Fruit fly (Drosophila melanogaster) whole organism, embryonic: ENCODE data around the gene CG42674.

ENCODE experiments used
- ATbp ChIP-seq: fragments of 200-800 bp; sonication (Bioruptor generic); optimal IDR thresholded peaks from 2 replicates; lab custom pipeline; 2017; ENCODE audit warnings: missing biosample characterization, mild to moderate bottlenecking, missing genetic modification characterization, missing genetic modification reagents
- Abd-B ChIP-seq: fragments of 200-800 bp; sonication (Bioruptor generic); optimal IDR thresholded peaks from 2 replicates; lab custom pipeline; 2018; ENCODE audit warnings: missing biosample characterization, mild to moderate bottlenecking, missing genetic modification characterization, moderate library complexity
- Bdp1 ChIP-seq: fragments of 200-800 bp; sonication (Bioruptor generic); optimal IDR thresholded peaks from 3 replicates; lab custom pipeline; 2016; ENCODE audit warnings: missing biosample characterization, missing genetic modification characterization
- CG10147 ChIP-seq: fragments of 200-800 bp; sonication (Bioruptor generic); optimal IDR thresholded peaks from 2 replicates; lab custom pipeline; 2019; ENCODE audit warnings: missing biosample characterization, mild to moderate bottlenecking, missing genetic modification characterization, moderate library complexity
- CG1024 ChIP-seq: fragments of 200-800 bp; sonication (Bioruptor generic); IDR thresholded peaks from 2 replicates; pipeline ENCODE4 v1.3.6; 2022; ENCODE audit warnings: missing biosample characterization, missing genetic modification characterization
- CG11560 ChIP-seq: fragments of 200-800 bp; sonication (Bioruptor generic); IDR thresholded peaks from 3 replicates; pipeline ENCODE4 v1.3.6; 2022; ENCODE audit warnings: missing biosample characterization, missing genetic modification characterization
- CG11696 ChIP-seq: fragments of 200-800 bp; sonication (Bioruptor generic); IDR thresholded peaks from 2 replicates; pipeline ENCODE4 v1.3.6; 2022; ENCODE audit warnings: missing biosample characterization, missing genetic modification characterization
- CG12071 ChIP-seq: fragments of 200-800 bp; sonication (Bioruptor generic); optimal IDR thresholded peaks from 3 replicates; lab custom pipeline; 2018; ENCODE audit warnings: missing biosample characterization, mild to moderate bottlenecking, missing genetic modification characterization
- CG12299 ChIP-seq: fragments of 200-800 bp; sonication (Bioruptor generic); optimal IDR thresholded peaks from 2 replicates; lab custom pipeline; 2018; ENCODE audit warnings: missing biosample characterization, mild to moderate bottlenecking, missing genetic modification characterization
- CG12744 ChIP-seq: fragments of 200-800 bp; sonication (Bioruptor generic); optimal IDR thresholded peaks from 2 replicates; lab custom pipeline; 2016; ENCODE audit warnings: missing biosample characterization, missing genetic modification characterization
- CG12942 ChIP-seq: fragments of 200-800 bp; sonication (Bioruptor generic); optimal IDR thresholded peaks from 3 replicates; lab custom pipeline; 2016; ENCODE audit warnings: missing biosample characterization, missing genetic modification characterization
- CG13894 ChIP-seq: fragments of 200-800 bp; sonication (Bioruptor generic); optimal IDR thresholded peaks from 3 replicates; lab custom pipeline; 2018; ENCODE audit warnings: missing biosample characterization, mild to moderate bottlenecking, missing genetic modification characterization, moderate library complexity
- CG14965 ChIP-seq: fragments of 200-800 bp; sonication (Bioruptor generic); optimal IDR thresholded peaks from 2 replicates; lab custom pipeline; 2016; ENCODE audit warnings: missing biosample characterization, missing genetic modification characterization, borderline replicate concordance
- CG15479 ChIP-seq: fragments of 200-800 bp; sonication (Bioruptor generic); optimal IDR thresholded peaks from 3 replicates; lab custom pipeline; 2019; ENCODE audit warnings: missing biosample characterization, mild to moderate bottlenecking, missing genetic modification characterization, moderate library complexity
- CG2116 ChIP-seq: fragments of 200-800 bp; sonication (Bioruptor generic); optimal IDR thresholded peaks from 3 replicates; lab custom pipeline; 2018; ENCODE audit warnings: missing biosample characterization, mild to moderate bottlenecking, missing genetic modification characterization
- CG2889 ChIP-seq: fragments of 200-800 bp; sonication (Bioruptor generic); IDR thresholded peaks from 3 replicates; pipeline ENCODE4 v1.3.6; 2022; ENCODE audit warnings: missing biosample characterization, missing genetic modification characterization
- CG31388 ChIP-seq: fragments of 200-800 bp; sonication (Bioruptor generic); optimal IDR thresholded peaks from 2 replicates; lab custom pipeline; 2016; ENCODE audit warnings: missing biosample characterization, missing genetic modification characterization
- CG43689 ChIP-seq: fragments of 200-800 bp; sonication (Bioruptor generic); IDR thresholded peaks from 2 replicates; pipeline ENCODE4 v1.3.6; 2022; ENCODE audit warnings: missing biosample characterization, missing genetic modification characterization
- CG5180 ChIP-seq: fragments of 200-800 bp; sonication (Bioruptor generic); optimal IDR thresholded peaks from 3 replicates; lab custom pipeline; 2017; ENCODE audit warnings: missing biosample characterization, missing genetic modification characterization, mild to moderate bottlenecking, moderate library complexity, missing genetic modification reagents
- CG6272 ChIP-seq: fragments of 200-800 bp; sonication (Bioruptor generic); IDR thresholded peaks from 2 replicates; pipeline ENCODE4 v1.3.6; 2022; ENCODE audit warnings: missing biosample characterization, missing genetic modification characterization
- CG6683 ChIP-seq: fragments of 200-800 bp; sonication (Bioruptor generic); optimal IDR thresholded peaks from 2 replicates; lab custom pipeline; 2017; ENCODE audit warnings: missing biosample characterization, mild to moderate bottlenecking, missing genetic modification characterization, missing genetic modification reagents
- CG8359 ChIP-seq: fragments of 200-800 bp; sonication (Bioruptor generic); optimal IDR thresholded peaks from 2 replicates; lab custom pipeline; 2017; ENCODE audit warnings: missing biosample characterization, mild to moderate bottlenecking, missing genetic modification characterization, borderline replicate concordance
- CG8765 ChIP-seq: fragments of 200-800 bp; sonication (Bioruptor generic); IDR thresholded peaks from 2 replicates; pipeline ENCODE4 v1.3.6; 2022; ENCODE audit warnings: missing biosample characterization, missing genetic modification characterization
- CoRest ChIP-seq: fragments of 200-800 bp; sonication (Bioruptor generic); optimal IDR thresholded peaks from 3 replicates; lab custom pipeline; 2018; ENCODE audit warnings: missing biosample characterization, mild to moderate bottlenecking, missing genetic modification characterization, moderate library complexity
- CrebB ChIP-seq: fragments of 200-800 bp; sonication (Bioruptor generic); optimal IDR thresholded peaks from 3 replicates; lab custom pipeline; 2018; ENCODE audit warnings: missing biosample characterization, mild to moderate bottlenecking, missing genetic modification characterization
- Fer3 ChIP-seq: fragments of 200-800 bp; sonication (Bioruptor generic); optimal IDR thresholded peaks from 2 replicates; lab custom pipeline; 2018; ENCODE audit warnings: missing biosample characterization, mild to moderate bottlenecking, missing genetic modification characterization, moderate library complexity
- Gsc ChIP-seq: fragments of 200-800 bp; sonication (Bioruptor generic); IDR thresholded peaks from 2 replicates; pipeline ENCODE4 v1.3.6; 2022; ENCODE audit warnings: missing biosample characterization, missing genetic modification characterization
- Hmx ChIP-seq: fragments of 200-800 bp; sonication (Bioruptor generic); optimal IDR thresholded peaks from 2 replicates; lab custom pipeline; 2016; ENCODE audit warnings: missing biosample characterization, missing genetic modification characterization
- Hr3 ChIP-seq: fragments of 200-800 bp; sonication (Bioruptor generic); optimal IDR thresholded peaks from 3 replicates; lab custom pipeline; 2016; ENCODE audit warnings: missing biosample characterization, missing genetic modification characterization
- NK7.1 ChIP-seq: fragments of 200-800 bp; sonication (Bioruptor generic); optimal IDR thresholded peaks from 3 replicates; lab custom pipeline; 2016; ENCODE audit warnings: missing biosample characterization, missing genetic modification characterization
- Neu2 ChIP-seq: fragments of 200-800 bp; sonication (Bioruptor generic); optimal IDR thresholded peaks from 3 replicates; lab custom pipeline; 2016; ENCODE audit warnings: missing biosample characterization, missing genetic modification characterization, borderline replicate concordance
- Sry-δ ChIP-seq: fragments of 200-800 bp; sonication (Bioruptor generic); optimal IDR thresholded peaks from 2 replicates; lab custom pipeline; 2016; ENCODE audit warnings: missing biosample characterization, missing genetic modification characterization
- Xbp1 ChIP-seq: fragments of 200-800 bp; sonication (Bioruptor generic); optimal IDR thresholded peaks from 3 replicates; lab custom pipeline; 2016; ENCODE audit warnings: missing biosample characterization, mild to moderate bottlenecking, missing genetic modification characterization
- YL-1 ChIP-seq: fragments of 200-800 bp; sonication (Bioruptor generic); optimal IDR thresholded peaks from 3 replicates; lab custom pipeline; 2017; ENCODE audit warnings: missing biosample characterization, mild to moderate bottlenecking, missing genetic modification characterization
- croc ChIP-seq: fragments of 200-800 bp; sonication (Bioruptor generic); conservative IDR thresholded peaks from 3 replicates; pipeline ENCODE4 v1.3.6; 2022; ENCODE audit warnings: missing biosample characterization, missing genetic modification characterization
- crp ChIP-seq, 2 experiments: fragments of 200-800 bp; sonication (Bioruptor generic); optimal IDR thresholded peaks; 2 replicates in 1 of 2; 3 replicates in 1 of 2; lab custom pipeline; 2017; ENCODE audit warnings: missing biosample characterization in 2 of 2, missing genetic modification characterization in 2 of 2, mild to moderate bottlenecking in 1 of 2, moderate library complexity in 1 of 2
- dm ChIP-seq: fragments of 200-800 bp; sonication (Bioruptor generic); optimal IDR thresholded peaks from 3 replicates; lab custom pipeline; 2016; ENCODE audit warnings: missing biosample characterization, missing genetic modification characterization
- dysf ChIP-seq: fragments of 200-800 bp; sonication (Bioruptor generic); IDR thresholded peaks from 3 replicates; pipeline ENCODE4 v1.3.6; 2022; ENCODE audit warnings: missing biosample characterization, missing genetic modification characterization
- ftz-f1 ChIP-seq: fragments of 200-800 bp; sonication (Bioruptor generic); optimal IDR thresholded peaks from 2 replicates; lab custom pipeline; 2016; ENCODE audit warnings: missing biosample characterization, missing genetic modification characterization
- jigr1 ChIP-seq: fragments of 200-800 bp; sonication (Bioruptor generic); IDR thresholded peaks from 3 replicates; pipeline ENCODE4 v1.3.6; 2022; ENCODE audit warnings: missing biosample characterization, missing genetic modification characterization
- kah ChIP-seq: fragments of 200-800 bp; sonication (Bioruptor generic); optimal IDR thresholded peaks from 2 replicates; lab custom pipeline; 2018; ENCODE audit warnings: missing biosample characterization, mild to moderate bottlenecking, missing genetic modification characterization
- nmo ChIP-seq: fragments of 200-800 bp; sonication (Bioruptor generic); optimal IDR thresholded peaks from 2 replicates; lab custom pipeline; 2018; ENCODE audit warnings: missing biosample characterization, mild to moderate bottlenecking, missing genetic modification characterization, moderate library complexity
- peb ChIP-seq: fragments of 200-800 bp; sonication (Bioruptor generic); IDR thresholded peaks from 2 replicates; pipeline ENCODE4 v1.3.6; 2022; ENCODE audit warnings: missing biosample characterization, missing genetic modification characterization
- pfk ChIP-seq: fragments of 200-800 bp; sonication (Bioruptor generic); optimal IDR thresholded peaks from 2 replicates; lab custom pipeline; 2018; ENCODE audit warnings: missing biosample characterization, mild to moderate bottlenecking, missing genetic modification characterization, moderate library complexity
- rib ChIP-seq: fragments of 200-800 bp; sonication (Bioruptor generic); IDR thresholded peaks from 2 replicates; pipeline ENCODE4 v1.3.6; 2022; ENCODE audit warnings: missing biosample characterization, missing genetic modification characterization
- sc ChIP-seq, 3 experiments: fragments of >200 bp in 2 of 3; fragments of 200-800 bp in 1 of 3; sonication (Bioruptor generic) in 1 of 3; optimal IDR thresholded peaks; 2 replicates in 2 of 3; 3 replicates in 1 of 3; lab custom pipeline; 2017; ENCODE audit warnings: mild to moderate bottlenecking in 1 of 3, missing biosample characterization in 1 of 3, missing genetic modification characterization in 1 of 3, missing genetic modification reagents in 1 of 3
- tna ChIP-seq: fragments of 200-800 bp; sonication (Bioruptor generic); IDR thresholded peaks from 2 replicates; pipeline ENCODE4 v1.3.6; 2022; ENCODE audit warnings: missing biosample characterization, missing genetic modification characterization; ENCODE audit not compliant: partially characterized antibody
- trem ChIP-seq: fragments of 200-800 bp; optimal IDR thresholded peaks from 3 replicates; lab custom pipeline; 2019; ENCODE audit warnings: missing biosample characterization, mild to moderate bottlenecking, missing genetic modification characterization, moderate library complexity
- zf30C ChIP-seq: fragments of 200-800 bp; sonication (Bioruptor generic); optimal IDR thresholded peaks from 3 replicates; lab custom pipeline; 2018; ENCODE audit warnings: missing biosample characterization, mild to moderate bottlenecking, missing genetic modification characterization

The CG42674 gene

dm6 chr3L:20185206-20185868 is 12.8 kb downstream of the CG42674 start (continued):
- TF ChIP-seq CrebB (tag; lab: Kevin White, UChicago) (no peak), Fer3 (tag; lab: Kevin White, UChicago) (peak; percentile 42), Hr3 (peak; percentile 46), CG43689 (GFP tag; lab: Robert Waterston, UW) (0 out of 2 replicates have a peak, but pooled peaks have one; percentile 3), croc (GFP tag; lab: Robert Waterston, UW) (no peak), Sry-δ (GFP tag; lab: Kevin White, UChicago) (no peak), CG8359 (peak; percentile 26), CG12942 (GFP tag; lab: Kevin White, UChicago) (peak; percentile 23), CG11696 (GFP tag; lab: Robert Waterston, UW) (peak; percentile 60; the same call in 1 of the 2 replicates), trem (no peak), rib (GFP tag; lab: Robert Waterston, UW) (no peak), tna (GFP tag; lab: Robert Waterston, UW) (no peak), jigr1 (no peak), dysf (GFP tag; lab: Robert Waterston, UW) (0 out of 3 replicates have a peak, but pooled peaks have one; percentile 42), sc (optimal IDR thresholded peaks at IDR 0.05; lab: Kevin White, UChicago) (no peak), sc (GFP tag; optimal IDR thresholded peaks at IDR 0.05; lab: Kevin White, UChicago) (peak; percentile 4), Hmx (GFP tag; lab: Kevin White, UChicago) (no peak), dm (GFP tag; lab: Kevin White, UChicago) (no peak), pfk (GFP tag; lab: Kevin White, UChicago) (no peak), zf30C (GFP tag; lab: Kevin White, UChicago) (no peak), Abd-B (no peak), CG12071 (GFP tag; lab: Kevin White, UChicago) (no peak), CG15479 (GFP tag; lab: Kevin White, UChicago) (no peak), CG2889 (GFP tag; lab: Robert Waterston, UW) (peak; percentile 62; the same call in 1 of the 3 replicates), CG31388 (GFP tag; lab: Kevin White, UChicago) (no peak), Xbp1 (GFP tag; lab: Kevin White, UChicago) (peak; percentile 64), CG13894 (tag; lab: Kevin White, UChicago) (peak; percentile 56), CG12299 (tag; lab: Kevin White, UChicago) (peak; percentile 32), CG8765 (GFP tag; lab: Robert Waterston, UW) (no peak), CG5180 (no peak), Neu2 (GFP tag; lab: Kevin White, UChicago) (no peak), CoRest (tag; lab: Kevin White, UChicago) (peak; percentile 64), Bdp1 (GFP tag; lab: Kevin White, UChicago) (peak; percentile 16), CG6683 (peak; percentile 0), peb (GFP tag; lab: Robert Waterston, UW) (no peak), CG2116 (GFP tag; lab: Kevin White, UChicago) (peak; percentile 37), CG11560 (no peak), kah (no peak), CG1024 (GFP tag; lab: Robert Waterston, UW) (no peak), CG12744 (no peak), nmo (GFP tag; lab: Kevin White, UChicago) (peak; percentile 71), ftz-f1 (GFP tag; lab: Kevin White, UChicago) (no peak), CG6272 (GFP tag; lab: Robert Waterston, UW) (no peak), Gsc (GFP tag; lab: Robert Waterston, UW) (no peak), NK7.1 (GFP tag; lab: Kevin White, UChicago) (no peak), crp (GFP tag; optimal IDR thresholded peaks at IDR 0.05; lab: Kevin White, UChicago) (peak in 1 of 2 experiments; percentile 12), ATbp (GFP tag; lab: Kevin White, UChicago) (peak; percentile 29), YL-1 (GFP tag; lab: Kevin White, UChicago) (no peak), CG14965 (GFP tag; lab: Kevin White, UChicago) (no peak), CG10147 (GFP tag; lab: Kevin White, UChicago) (peak; percentile 27)
